Worm (Caenorhabditis elegans) whole organism, young adult: ENCODE measurements around the gene ZK856.16.

Source experiments
- cebp-2 ChIP-seq: fragments of 200-800 bp; sonication (Bioruptor generic); IDR thresholded peaks from 2 replicates; pipeline ENCODE4 v1.3.6; 2022; ENCODE audit warnings: missing genetic modification characterization, missing compliant biosample characterization
- ceh-79 ChIP-seq: sonication (generic microtip); optimal IDR thresholded peaks from 2 replicates; lab custom pipeline; 2017; ENCODE audit warnings: mild to moderate bottlenecking, missing genetic modification characterization, missing compliant biosample characterization
- ceh-91 ChIP-seq: fragments of 200-800 bp; sonication (Bioruptor generic); IDR thresholded peaks from 2 replicates; pipeline ENCODE4 v1.3.6; 2022; ENCODE audit warnings: missing genetic modification reagents, missing genetic modification characterization, missing compliant biosample characterization
- lin-40 ChIP-seq: sonication (generic microtip); optimal IDR thresholded peaks from 2 replicates; lab custom pipeline; 2016; ENCODE audit warnings: missing genetic modification characterization, mild to moderate bottlenecking, missing compliant biosample characterization, missing genotype, missing genetic modification reagents
- mel-28 ChIP-seq: sonication (generic microtip); optimal IDR thresholded peaks from 2 replicates; lab custom pipeline; 2016; ENCODE audit warnings: borderline replicate concordance, mild to moderate bottlenecking, missing genetic modification characterization, missing compliant biosample characterization
- mxl-1 ChIP-seq: sonication (generic microtip); optimal IDR thresholded peaks from 2 replicates; lab custom pipeline; 2016; ENCODE audit warnings: missing genetic modification characterization, missing compliant biosample characterization
- nfya-2 ChIP-seq: fragments of 200-800 bp; sonication (Bioruptor generic); IDR thresholded peaks from 2 replicates; pipeline ENCODE4 v1.3.6; 2022; ENCODE audit warnings: missing genetic modification reagents, missing genetic modification characterization, missing compliant biosample characterization
- sdz-38 ChIP-seq: sonication (generic microtip); optimal IDR thresholded peaks from 2 replicates; lab custom pipeline; 2016; ENCODE audit warnings: missing genotype, missing genetic modification characterization, missing compliant biosample characterization
- snpc-4 ChIP-seq, 5 experiments: fragments of 150-350 bp in 1 of 5; sonication (generic microtip) in 4 of 5; optimal IDR thresholded peaks; 2 replicates each; lab custom pipeline; 2014 to 2018; ENCODE audit warnings: missing genetic modification characterization in 5 of 5, missing biosample characterization in 3 of 5, antibody characterized with exemption in 2 of 5, mild to moderate bottlenecking in 2 of 5, missing compliant biosample characterization in 2 of 5, missing genotype in 2 of 5, moderate library complexity in 2 of 5, missing genetic modification reagents in 1 of 5
- ztf-22 ChIP-seq: fragments of 200-800 bp; sonication (Bioruptor generic); optimal IDR thresholded peaks from 2 replicates; lab custom pipeline; 2018; ENCODE audit warnings: mild to moderate bottlenecking, missing genetic modification characterization, moderate library complexity, missing compliant biosample characterization

DNA sequence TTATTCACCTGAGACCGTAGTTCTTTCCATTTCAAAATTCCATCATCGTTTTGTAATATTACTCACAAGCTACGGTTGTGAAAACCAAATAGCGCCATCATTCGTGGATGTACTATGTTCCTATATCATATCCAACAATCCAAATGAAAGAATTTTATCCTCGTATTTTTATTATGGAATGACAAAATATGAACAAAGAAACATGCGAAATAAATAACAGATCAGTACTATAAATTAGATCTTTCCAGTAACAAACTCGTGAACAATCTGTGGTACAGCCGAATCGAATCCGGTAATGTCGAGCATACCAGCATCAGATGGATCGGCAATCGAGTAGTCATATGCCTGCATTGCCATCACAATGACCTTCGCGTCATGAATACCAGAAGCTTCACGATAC lies 47.3 kb upstream of the ZK856.16 start:
- no peak for TF ChIP-seq cebp-2 (GFP tag; lab: Robert Waterston, UW)
- TF ChIP-seq ceh-91 (GFP tag; lab: Robert Waterston, UW) = no peak
- no peak for TF ChIP-seq nfya-2 (GFP tag; lab: Robert Waterston, UW)
- no peak for TF ChIP-seq mel-28 (tag; lab: Kevin White, UChicago)
- no peak for TF ChIP-seq snpc-4 (GFP tag; optimal IDR thresholded peaks at IDR 0.05; lab: Kevin White, UChicago)
- TF ChIP-seq snpc-4 (tag; optimal IDR thresholded peaks at IDR 0.05; lab: Kevin White, UChicago) = no peak
- no peak for TF ChIP-seq lin-40 (tag; lab: Kevin White, UChicago)
- TF ChIP-seq mxl-1 (tag; lab: Kevin White, UChicago) = no peak
- TF ChIP-seq ztf-22 (GFP tag; lab: Kevin White, UChicago) = no peak
- TF ChIP-seq ceh-79 (tag; lab: Kevin White, UChicago) = no peak
- TF ChIP-seq sdz-38 (tag; lab: Kevin White, UChicago) = no peak
